Worm (Caenorhabditis elegans) whole organism, L3 larva: Measurements from ENCODE around the gene mkk-4.
A peak's percentile ranks its signal among the peaks of the same experiment; 100 is the strongest.

Experiments
- R02D3.7 ChIP-seq: fragments of 150-350 bp; optimal IDR thresholded peaks from 2 replicates; lab custom pipeline; 2014; ENCODE audit warnings: missing biosample characterization, missing genetic modification characterization
- aly-2 ChIP-seq: fragments of 150-350 bp; optimal IDR thresholded peaks from 2 replicates; lab custom pipeline; 2014; ENCODE audit warnings: missing biosample characterization, missing genetic modification characterization
- ama-1 ChIP-seq: fragments of 150-350 bp; optimal IDR thresholded peaks from 2 replicates; lab custom pipeline; 2018
- ceh-16 ChIP-seq: sonication (generic microtip); optimal IDR thresholded peaks from 2 replicates; lab custom pipeline; 2017; ENCODE audit warnings: missing biosample characterization, missing genetic modification characterization
- ceh-28 ChIP-seq: fragments of 150-350 bp; optimal IDR thresholded peaks from 2 replicates; lab custom pipeline; 2014; ENCODE audit warnings: missing biosample characterization, missing genetic modification reagents, missing genetic modification characterization
- ceh-82 ChIP-seq: fragments of 150-350 bp; optimal IDR thresholded peaks from 2 replicates; lab custom pipeline; 2014; ENCODE audit warnings: missing biosample characterization, missing genetic modification characterization
- ceh-9 ChIP-seq: sonication (generic microtip); optimal IDR thresholded peaks from 2 replicates; lab custom pipeline; 2018; ENCODE audit warnings: missing biosample characterization, missing genetic modification characterization
- egl-27 ChIP-seq: sonication (generic microtip); optimal IDR thresholded peaks from 4 replicates; lab custom pipeline; 2017; ENCODE audit warnings: missing biosample characterization, missing genetic modification reagents, missing genetic modification characterization
- egl-5 ChIP-seq: fragments of 150-350 bp; optimal IDR thresholded peaks from 2 replicates; lab custom pipeline; 2017; ENCODE audit warnings: missing biosample characterization, missing genetic modification reagents, missing genetic modification characterization, inconsistent platforms
- elt-1 ChIP-seq: fragments of 150-350 bp; optimal IDR thresholded peaks from 2 replicates; lab custom pipeline; 2014; ENCODE audit warnings: missing biosample characterization, missing genetic modification characterization
- elt-2 ChIP-seq: sonication (generic microtip); optimal IDR thresholded peaks from 2 replicates; lab custom pipeline; 2016; ENCODE audit warnings: missing genetic modification reagents, mild to moderate bottlenecking, missing genetic modification characterization, missing compliant biosample characterization
- elt-3 ChIP-seq, 3 experiments: fragments of 150-350 bp in 1 of 3; sonication (generic microtip) in 2 of 3; optimal IDR thresholded peaks; 2 replicates in 2 of 3; 4 replicates in 1 of 3; lab custom pipeline; 2014 to 2017; ENCODE audit warnings: missing biosample characterization in 3 of 3, missing genetic modification characterization in 3 of 3
- fkh-10 ChIP-seq: sonication (generic microtip); optimal IDR thresholded peaks from 2 replicates; lab custom pipeline; 2017; ENCODE audit warnings: missing biosample characterization, missing genetic modification reagents, missing genetic modification characterization
- fkh-2 ChIP-seq: fragments of 150-350 bp; optimal IDR thresholded peaks from 2 replicates; lab custom pipeline; 2014; ENCODE audit warnings: missing biosample characterization, missing genetic modification reagents, missing genetic modification characterization
- fos-1 ChIP-seq: fragments of 150-350 bp; optimal IDR thresholded peaks from 2 replicates; lab custom pipeline; 2014; ENCODE audit warnings: missing biosample characterization, missing genetic modification characterization
- hmg-11 ChIP-seq: sonication (generic microtip); optimal IDR thresholded peaks from 2 replicates; lab custom pipeline; 2016; ENCODE audit warnings: missing genetic modification characterization, missing compliant biosample characterization
- jun-1 ChIP-seq: fragments of 150-350 bp; optimal IDR thresholded peaks from 2 replicates; lab custom pipeline; 2014; ENCODE audit warnings: missing biosample characterization, missing genetic modification reagents, missing genetic modification characterization
- lin-15B ChIP-seq: fragments of 150-350 bp; optimal IDR thresholded peaks from 2 replicates; lab custom pipeline; 2014; ENCODE audit warnings: missing biosample characterization, missing genetic modification characterization
- lin-39 ChIP-seq: fragments of 150-350 bp; optimal IDR thresholded peaks from 2 replicates; lab custom pipeline; 2018; ENCODE audit warnings: missing biosample characterization, missing genetic modification reagents, missing genetic modification characterization
- lsy-12 ChIP-seq: sonication (generic microtip); optimal IDR thresholded peaks from 2 replicates; lab custom pipeline; 2016; ENCODE audit warnings: mild to moderate bottlenecking, missing genetic modification characterization, missing compliant biosample characterization
- mdl-1 ChIP-seq: fragments of 150-350 bp; optimal IDR thresholded peaks from 2 replicates; lab custom pipeline; 2014; ENCODE audit warnings: missing biosample characterization, missing genetic modification characterization
- mml-1 ChIP-seq: fragments of 150-350 bp; sonication (generic microtip); optimal IDR thresholded peaks from 3 replicates; lab custom pipeline; 2014; ENCODE audit warnings: missing biosample characterization, missing genetic modification characterization
- nfya-1 ChIP-seq: sonication (generic microtip); optimal IDR thresholded peaks from 2 replicates; lab custom pipeline; 2017; ENCODE audit warnings: missing genetic modification characterization, mild to moderate bottlenecking, missing compliant biosample characterization, antibody characterized with exemption, moderate library complexity; ENCODE audit not compliant: insufficient read depth
- nhr-11 ChIP-seq: fragments of 150-350 bp; optimal IDR thresholded peaks from 2 replicates; lab custom pipeline; 2014; ENCODE audit warnings: missing biosample characterization, missing genetic modification characterization
- nhr-23 ChIP-seq: fragments of 150-350 bp; optimal IDR thresholded peaks from 2 replicates; lab custom pipeline; 2014; ENCODE audit warnings: missing biosample characterization, missing genetic modification reagents, missing genetic modification characterization
- nhr-237 ChIP-seq: fragments of 150-350 bp; optimal IDR thresholded peaks from 2 replicates; lab custom pipeline; 2014; ENCODE audit warnings: missing biosample characterization, missing genetic modification characterization
- nhr-25 ChIP-seq: sonication (generic microtip); optimal IDR thresholded peaks from 2 replicates; lab custom pipeline; 2017; ENCODE audit warnings: missing biosample characterization, missing genetic modification characterization
- nhr-28 ChIP-seq: fragments of 150-350 bp; optimal IDR thresholded peaks from 2 replicates; lab custom pipeline; 2014; ENCODE audit warnings: missing biosample characterization, missing genetic modification characterization
- nhr-43 ChIP-seq: sonication (generic microtip); optimal IDR thresholded peaks from 2 replicates; lab custom pipeline; 2016; ENCODE audit warnings: mild to moderate bottlenecking, missing genetic modification characterization, missing compliant biosample characterization; ENCODE audit not compliant: poor library complexity, severe bottlenecking
- nhr-67 ChIP-seq: fragments of 150-350 bp; optimal IDR thresholded peaks from 2 replicates; lab custom pipeline; 2014; ENCODE audit warnings: missing biosample characterization, missing genetic modification characterization
- nhr-76 ChIP-seq: fragments of 150-350 bp; sonication (generic microtip); optimal IDR thresholded peaks from 5 replicates; lab custom pipeline; 2014; ENCODE audit warnings: missing biosample characterization, missing genetic modification characterization
- nhr-77 ChIP-seq: fragments of 150-350 bp; optimal IDR thresholded peaks from 2 replicates; lab custom pipeline; 2014; ENCODE audit warnings: missing biosample characterization, missing genetic modification characterization
- pha-4 ChIP-seq: fragments of 150-350 bp; optimal IDR thresholded peaks from 2 replicates; lab custom pipeline; 2014; ENCODE audit warnings: missing biosample characterization, missing genetic modification reagents, missing genetic modification characterization
- pqm-1 ChIP-seq: fragments of 150-350 bp; optimal IDR thresholded peaks from 2 replicates; lab custom pipeline; 2017; ENCODE audit warnings: missing biosample characterization, missing genetic modification characterization, inconsistent platforms
- sea-2 ChIP-seq: fragments of 150-350 bp; sonication (generic microtip); optimal IDR thresholded peaks from 4 replicates; lab custom pipeline; 2014; ENCODE audit warnings: missing biosample characterization, missing genetic modification reagents, missing genetic modification characterization
- skn-1 ChIP-seq: fragments of 150-350 bp; optimal IDR thresholded peaks from 2 replicates; lab custom pipeline; 2014; ENCODE audit warnings: missing biosample characterization, missing genetic modification characterization
- snpc-4 ChIP-seq: fragments of 150-350 bp; optimal IDR thresholded peaks from 2 replicates; lab custom pipeline; 2014; ENCODE audit warnings: missing biosample characterization, missing genetic modification characterization
- tbx-2 ChIP-seq: sonication (generic microtip); optimal IDR thresholded peaks from 2 replicates; lab custom pipeline; 2016; ENCODE audit warnings: mild to moderate bottlenecking, missing genetic modification characterization, missing compliant biosample characterization
- unc-39 ChIP-seq: sonication (generic microtip); optimal IDR thresholded peaks from 4 replicates; lab custom pipeline; 2017; ENCODE audit warnings: missing biosample characterization, missing genetic modification characterization
- unc-62 ChIP-seq: fragments of 150-350 bp; sonication (generic microtip); optimal IDR thresholded peaks from 4 replicates; lab custom pipeline; 2014; ENCODE audit warnings: missing biosample characterization, missing genetic modification reagents, missing genetic modification characterization
- zag-1 ChIP-seq: fragments of 150-350 bp; optimal IDR thresholded peaks from 2 replicates; lab custom pipeline; 2014; ENCODE audit warnings: missing biosample characterization, missing genetic modification characterization
- ztf-11 ChIP-seq: fragments of 150-350 bp; optimal IDR thresholded peaks from 2 replicates; lab custom pipeline; 2014; ENCODE audit warnings: missing biosample characterization, missing genetic modification characterization
- ztf-4 ChIP-seq: fragments of 150-350 bp; optimal IDR thresholded peaks from 2 replicates; lab custom pipeline; 2014; ENCODE audit warnings: missing biosample characterization, missing genetic modification characterization

mkk-4 gene

ce11 chrX:10060475-10061011, 32.9 kb downstream of the mkk-4 start, which contains the start of gene ZC373.3:
Gene ZC373.3, plus strand, starts transcription at chrX:10060525.
- no peak for TF ChIP-seq ceh-9 (tag; lab: Kevin White, UChicago)
- no peak for TF ChIP-seq nhr-67 (tag; lab: Kevin White, UChicago)
- no peak for TF ChIP-seq elt-3 (tag; optimal IDR thresholded peaks at IDR 0.05; lab: Kevin White, UChicago)
- no peak for TF ChIP-seq pqm-1
- TF ChIP-seq nhr-237 (tag; lab: Kevin White, UChicago) = no peak
- TF ChIP-seq ama-1 = no peak
- no peak for TF ChIP-seq nhr-77 (tag; lab: Kevin White, UChicago)
- no peak for TF ChIP-seq nhr-28 (tag; lab: Kevin White, UChicago)
- no peak for TF ChIP-seq fkh-2
- no peak for TF ChIP-seq egl-5 (tag; lab: Kevin White, UChicago)
- no peak for TF ChIP-seq skn-1 (tag; lab: Kevin White, UChicago)
- no peak for TF ChIP-seq aly-2 (tag; lab: Kevin White, UChicago)
- TF ChIP-seq fkh-10 = no peak
- TF ChIP-seq nhr-23 = no peak
- no peak for TF ChIP-seq R02D3.7 (tag; lab: Kevin White, UChicago)
- TF ChIP-seq egl-27 (tag; lab: Kevin White, UChicago) = no peak

- TF ChIP-seq nhr-43 (tag; lab: Kevin White, UChicago) (no peak), nfya-1 (tag; lab: Kevin White, UChicago) (peak; percentile 1), lin-15B (no peak), egl-5 (tag; lab: Kevin White, UChicago) (peak; percentile 49), nhr-67 (tag; lab: Kevin White, UChicago) (no peak), lin-39 (tag; lab: Kevin White, UChicago) (no peak)
These were observed 40.8 kb downstream of the mkk-4 start for ce11 chrX:10068468-10068867.

DNA sequence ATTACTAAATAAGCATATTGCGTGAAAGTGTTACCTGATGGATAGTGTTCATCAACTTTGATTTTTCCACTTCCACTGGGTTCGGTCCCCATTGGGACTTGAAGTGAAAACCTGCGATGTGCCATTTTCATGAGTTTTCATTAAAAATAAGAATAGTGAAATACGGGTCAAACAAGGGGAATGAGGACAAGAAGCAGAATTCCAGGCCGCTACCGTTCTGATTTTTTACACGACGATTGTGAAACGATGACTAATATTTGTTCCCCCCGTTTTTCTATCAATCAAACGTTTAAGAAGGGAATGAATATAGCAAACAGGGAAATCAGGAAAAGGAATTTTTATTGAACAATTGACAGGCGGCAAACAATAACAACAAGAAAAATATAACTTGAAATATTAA, 42.0 kb downstream of the mkk-4 start, which contains the start of gene mlck-1:
mlck-1 (minus strand) TSS at position 101 of the 400 bp plus-strand sequence.
- TF ChIP-seq egl-5 (tag; lab: Kevin White, UChicago) = no peak
- no peak for TF ChIP-seq nhr-25 (tag; lab: Kevin White, UChicago)
- no peak for TF ChIP-seq pha-4 (tag; lab: Kevin White, UChicago)
- no peak for TF ChIP-seq hmg-11
- no peak for TF ChIP-seq ztf-11 (tag; lab: Kevin White, UChicago)
- TF ChIP-seq elt-2 (tag; lab: Kevin White, UChicago) = no peak
- no peak for TF ChIP-seq lin-39 (tag; lab: Kevin White, UChicago)
- TF ChIP-seq tbx-2 (tag; lab: Kevin White, UChicago) = no peak
- no peak for TF ChIP-seq pqm-1
- no peak for TF ChIP-seq nhr-76 (tag; lab: Kevin White, UChicago)
- no peak for TF ChIP-seq lin-15B
- no peak for TF ChIP-seq aly-2 (tag; lab: Kevin White, UChicago)
- TF ChIP-seq nhr-237 (tag; lab: Kevin White, UChicago) = no peak
- no peak for TF ChIP-seq nhr-43 (tag; lab: Kevin White, UChicago)
- no peak for TF ChIP-seq unc-62
- no peak for TF ChIP-seq elt-3 (tag; optimal IDR thresholded peaks at IDR 0.05; lab: Kevin White, UChicago)

DNA sequence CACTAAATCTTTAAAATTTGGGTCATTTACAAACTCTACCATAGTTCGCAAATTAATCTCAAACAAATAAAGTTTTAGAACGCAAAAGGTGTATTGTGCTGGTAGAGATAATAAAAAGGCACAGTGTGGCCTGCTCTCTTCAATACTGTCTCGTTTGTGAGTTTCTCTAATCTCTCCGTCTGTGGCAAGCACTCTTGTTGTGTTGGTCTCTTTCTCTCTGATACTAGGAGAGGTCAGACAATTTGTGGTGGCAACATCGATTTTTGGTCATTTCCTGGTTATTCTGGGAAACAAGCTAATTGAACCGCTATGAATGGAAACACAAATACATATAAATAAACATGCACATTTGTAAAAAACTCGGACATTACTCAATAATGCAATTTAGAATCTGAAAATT, 46.6 kb downstream of the mkk-4 start, which contains the start of gene ZC373.5:
ZC373.5 (minus strand) TSS at position 159 of the 400 bp plus-strand sequence.
- TF ChIP-seq sea-2 (GFP tag; lab: Kevin White, UChicago) = no peak
- no peak for TF ChIP-seq ztf-11 (tag; lab: Kevin White, UChicago)
- peak; percentile 11 for TF ChIP-seq nhr-23
- no peak for TF ChIP-seq unc-39
- TF ChIP-seq ceh-82 = no peak
- no peak for TF ChIP-seq jun-1 (tag; lab: Kevin White, UChicago)
- TF ChIP-seq unc-62 = no peak
- no peak for TF ChIP-seq lin-15B
- TF ChIP-seq mdl-1 (tag; lab: Kevin White, UChicago) = no peak
- TF ChIP-seq ztf-4 (tag; lab: Kevin White, UChicago) = no peak
- TF ChIP-seq ceh-16 = no peak
- no peak for TF ChIP-seq nhr-77 (tag; lab: Kevin White, UChicago)
- TF ChIP-seq egl-27 (tag; lab: Kevin White, UChicago) = no peak
- no peak for TF ChIP-seq nhr-76 (tag; lab: Kevin White, UChicago)
- TF ChIP-seq ceh-28 (tag; lab: Kevin White, UChicago) = peak; percentile 54
- no peak for TF ChIP-seq fos-1 (tag; lab: Kevin White, UChicago)
- TF ChIP-seq elt-1 (tag; lab: Kevin White, UChicago) = no peak
- TF ChIP-seq egl-5 (tag; lab: Kevin White, UChicago) = no peak
- TF ChIP-seq elt-2 (tag; lab: Kevin White, UChicago) = peak; percentile 73
- TF ChIP-seq R02D3.7 (tag; lab: Kevin White, UChicago) = no peak
- TF ChIP-seq fkh-10 = no peak
- TF ChIP-seq ama-1 = no peak
- TF ChIP-seq zag-1 (tag; lab: Kevin White, UChicago) = no peak
- no peak for TF ChIP-seq fkh-2
- no peak for TF ChIP-seq lin-39 (tag; lab: Kevin White, UChicago)
- TF ChIP-seq mml-1 (tag; lab: Kevin White, UChicago) = no peak
- TF ChIP-seq nhr-11 (tag; lab: Kevin White, UChicago) = no peak
- no peak for TF ChIP-seq ceh-9 (tag; lab: Kevin White, UChicago)
- TF ChIP-seq nfya-1 (tag; lab: Kevin White, UChicago) = peak; percentile 3
- no peak for TF ChIP-seq lsy-12 (tag; lab: Kevin White, UChicago)
- no peak for TF ChIP-seq snpc-4 (tag; lab: Kevin White, UChicago)
- no peak for TF ChIP-seq tbx-2 (tag; lab: Kevin White, UChicago)
- TF ChIP-seq nhr-237 (tag; lab: Kevin White, UChicago) = no peak
- no peak for TF ChIP-seq skn-1 (tag; lab: Kevin White, UChicago)
- no peak for TF ChIP-seq nhr-28 (tag; lab: Kevin White, UChicago)
- peak; percentile 7 for TF ChIP-seq hmg-11
